Fruit fly (Drosophila melanogaster) whole organism, embryonic: ENCODE measurements around the gene mib2.

Experiments used
- Bteb2 ChIP-seq: fragments of 200-800 bp; sonication (Bioruptor generic); optimal IDR thresholded peaks from 2 replicates; lab custom pipeline; 2016; ENCODE audit warnings: missing biosample characterization, missing genetic modification characterization
- CG10147 ChIP-seq: fragments of 200-800 bp; sonication (Bioruptor generic); optimal IDR thresholded peaks from 2 replicates; lab custom pipeline; 2019; ENCODE audit warnings: missing biosample characterization, mild to moderate bottlenecking, missing genetic modification characterization, moderate library complexity
- CG10462 ChIP-seq: fragments of 200-800 bp; sonication (Bioruptor generic); optimal IDR thresholded peaks from 2 replicates; lab custom pipeline; 2016; ENCODE audit warnings: missing biosample characterization, missing genetic modification characterization
- CG10565 ChIP-seq: fragments of 200-800 bp; sonication (Bioruptor generic); optimal IDR thresholded peaks from 3 replicates; lab custom pipeline; 2016; ENCODE audit warnings: missing biosample characterization, mild to moderate bottlenecking, missing genetic modification characterization
- CG13424 ChIP-seq: fragments of 200-800 bp; sonication (Bioruptor generic); optimal IDR thresholded peaks from 2 replicates; lab custom pipeline; 2019; ENCODE audit warnings: missing biosample characterization, mild to moderate bottlenecking, missing genetic modification characterization, moderate library complexity
- CG13894 ChIP-seq: fragments of 200-800 bp; sonication (Bioruptor generic); optimal IDR thresholded peaks from 3 replicates; lab custom pipeline; 2018; ENCODE audit warnings: missing biosample characterization, mild to moderate bottlenecking, missing genetic modification characterization, moderate library complexity
- CG15073 ChIP-seq: fragments of 200-800 bp; sonication (Bioruptor generic); optimal IDR thresholded peaks from 2 replicates; lab custom pipeline; 2016; ENCODE audit warnings: missing biosample characterization, missing genetic modification characterization
- CG15269 ChIP-seq: fragments of 200-800 bp; sonication (Bioruptor generic); optimal IDR thresholded peaks from 2 replicates; lab custom pipeline; 2018; ENCODE audit warnings: missing biosample characterization, mild to moderate bottlenecking, missing genetic modification characterization, moderate library complexity
- CG16815 ChIP-seq: fragments of 200-800 bp; sonication (Bioruptor generic); optimal IDR thresholded peaks from 3 replicates; lab custom pipeline; 2017; ENCODE audit warnings: missing biosample characterization, mild to moderate bottlenecking, missing genetic modification characterization
- CG17385 ChIP-seq: fragments of 200-800 bp; sonication (Bioruptor generic); optimal IDR thresholded peaks from 3 replicates; lab custom pipeline; 2018; ENCODE audit warnings: missing biosample characterization, mild to moderate bottlenecking, missing genetic modification characterization
- CG17829 ChIP-seq: fragments of 200-800 bp; optimal IDR thresholded peaks from 2 replicates; lab custom pipeline; 2019; ENCODE audit warnings: missing biosample characterization, mild to moderate bottlenecking, missing genetic modification characterization, moderate library complexity
- CG18599 ChIP-seq: fragments of 200-800 bp; sonication (Bioruptor generic); optimal IDR thresholded peaks from 3 replicates; lab custom pipeline; 2017; ENCODE audit warnings: missing biosample characterization, missing genetic modification characterization, mild to moderate bottlenecking, moderate library complexity, missing genetic modification reagents
- CG2202 ChIP-seq: fragments of 200-800 bp; sonication (Bioruptor generic); optimal IDR thresholded peaks from 2 replicates; lab custom pipeline; 2018; ENCODE audit warnings: missing biosample characterization, mild to moderate bottlenecking, missing genetic modification characterization
- CG3407 ChIP-seq: fragments of 200-800 bp; sonication (Bioruptor generic); optimal IDR thresholded peaks from 2 replicates; lab custom pipeline; 2018; ENCODE audit warnings: missing biosample characterization, mild to moderate bottlenecking, missing genetic modification characterization
- CG4424 ChIP-seq: fragments of 200-800 bp; sonication (Bioruptor generic); optimal IDR thresholded peaks from 3 replicates; lab custom pipeline; 2016; ENCODE audit warnings: missing biosample characterization, missing genetic modification characterization
- CG6654 ChIP-seq: fragments of 200-800 bp; sonication (Bioruptor generic); optimal IDR thresholded peaks from 2 replicates; lab custom pipeline; 2017; ENCODE audit warnings: missing biosample characterization, mild to moderate bottlenecking, missing genetic modification characterization
- CG6689 ChIP-seq: fragments of 200-800 bp; sonication (Bioruptor generic); IDR thresholded peaks from 2 replicates; pipeline ENCODE4 v1.3.6; 2022; ENCODE audit warnings: missing biosample characterization, missing genetic modification characterization
- CG7556 ChIP-seq: fragments of 200-800 bp; sonication (Bioruptor generic); optimal IDR thresholded peaks from 2 replicates; lab custom pipeline; 2017; ENCODE audit warnings: missing biosample characterization, mild to moderate bottlenecking, missing genetic modification characterization
- Dip3 ChIP-seq: fragments of 200-800 bp; sonication (Bioruptor generic); optimal IDR thresholded peaks from 3 replicates; lab custom pipeline; 2016; ENCODE audit warnings: missing biosample characterization, missing genetic modification characterization
- ERR ChIP-seq: fragments of 200-800 bp; sonication (Bioruptor generic); optimal IDR thresholded peaks from 2 replicates; lab custom pipeline; 2016; ENCODE audit warnings: missing biosample characterization, missing genetic modification characterization
- Elba2 ChIP-seq: fragments of 200-800 bp; sonication (Bioruptor generic); optimal IDR thresholded peaks from 3 replicates; lab custom pipeline; 2016; ENCODE audit warnings: missing biosample characterization, missing genetic modification characterization
- Gsc ChIP-seq: fragments of 200-800 bp; sonication (Bioruptor generic); IDR thresholded peaks from 2 replicates; pipeline ENCODE4 v1.3.6; 2022; ENCODE audit warnings: missing biosample characterization, missing genetic modification characterization
- HLH54F ChIP-seq: fragments of 200-800 bp; sonication (Bioruptor generic); optimal IDR thresholded peaks from 3 replicates; lab custom pipeline; 2016; ENCODE audit warnings: missing biosample characterization, missing genetic modification characterization
- HmgD ChIP-seq: fragments of 200-800 bp; sonication (Bioruptor generic); optimal IDR thresholded peaks from 3 replicates; lab custom pipeline; 2016; ENCODE audit warnings: missing biosample characterization, missing genetic modification characterization
- Hmx ChIP-seq: fragments of 200-800 bp; sonication (Bioruptor generic); optimal IDR thresholded peaks from 2 replicates; lab custom pipeline; 2016; ENCODE audit warnings: missing biosample characterization, missing genetic modification characterization
- Hr3 ChIP-seq: fragments of 200-800 bp; sonication (Bioruptor generic); optimal IDR thresholded peaks from 3 replicates; lab custom pipeline; 2016; ENCODE audit warnings: missing biosample characterization, missing genetic modification characterization
- NFAT ChIP-seq: fragments of 200-800 bp; sonication (Bioruptor generic); IDR thresholded peaks from 2 replicates; pipeline ENCODE4 v1.3.6; 2022; ENCODE audit warnings: missing biosample characterization, missing genetic modification characterization
- Sox100B ChIP-seq: fragments of 200-800 bp; sonication (Bioruptor generic); optimal IDR thresholded peaks from 3 replicates; lab custom pipeline; 2018; ENCODE audit warnings: missing biosample characterization, mild to moderate bottlenecking, missing genetic modification characterization
- Xrp1 ChIP-seq: fragments of 200-800 bp; sonication (Bioruptor generic); IDR thresholded peaks from 2 replicates; pipeline ENCODE4 v1.3.6; 2022; ENCODE audit warnings: missing biosample characterization, missing genetic modification characterization
- ab ChIP-seq: fragments of 200-800 bp; sonication (Bioruptor generic); optimal IDR thresholded peaks from 2 replicates; lab custom pipeline; 2016; ENCODE audit warnings: missing biosample characterization, missing genetic modification characterization
- az2 ChIP-seq: fragments of 200-800 bp; sonication (Bioruptor generic); optimal IDR thresholded peaks from 3 replicates; lab custom pipeline; 2016; ENCODE audit warnings: missing biosample characterization, missing genetic modification characterization
- bbx ChIP-seq: fragments of 200-800 bp; sonication (Bioruptor generic); IDR thresholded peaks from 2 replicates; pipeline ENCODE4 v1.3.6; 2022; ENCODE audit warnings: missing biosample characterization, missing genetic modification characterization; ENCODE audit not compliant: partially characterized antibody
- bigmax ChIP-seq: fragments of 200-800 bp; sonication (Bioruptor generic); optimal IDR thresholded peaks from 2 replicates; lab custom pipeline; 2018; ENCODE audit warnings: missing biosample characterization, mild to moderate bottlenecking, missing genetic modification characterization
- btn ChIP-seq: fragments of 200-800 bp; sonication (Bioruptor generic); optimal IDR thresholded peaks from 2 replicates; lab custom pipeline; 2016; ENCODE audit warnings: missing biosample characterization, missing genetic modification characterization
- danr ChIP-seq: fragments of 200-800 bp; sonication (Bioruptor generic); IDR thresholded peaks from 2 replicates; pipeline ENCODE4 v1.3.6; 2022; ENCODE audit warnings: missing biosample characterization, missing genetic modification characterization
- dati ChIP-seq: fragments of 200-800 bp; sonication (Bioruptor generic); IDR thresholded peaks from 2 replicates; pipeline ENCODE4 v1.3.6; 2022; ENCODE audit warnings: missing biosample characterization, missing genetic modification characterization
- dmrt11E ChIP-seq: fragments of 200-800 bp; sonication (Bioruptor generic); optimal IDR thresholded peaks from 3 replicates; lab custom pipeline; 2018; ENCODE audit warnings: missing biosample characterization, mild to moderate bottlenecking, missing genetic modification characterization, moderate library complexity
- gce ChIP-seq: fragments of 200-800 bp; sonication (Bioruptor generic); IDR thresholded peaks from 3 replicates; pipeline ENCODE4 v1.3.6; 2022; ENCODE audit warnings: missing biosample characterization, missing genetic modification characterization
- gsb ChIP-seq: fragments of 200-800 bp; sonication (Bioruptor generic); IDR thresholded peaks from 2 replicates; pipeline ENCODE4 v1.3.6; 2022; ENCODE audit warnings: missing biosample characterization, missing genetic modification characterization
- knrl ChIP-seq: fragments of 200-800 bp; sonication (Bioruptor generic); IDR thresholded peaks from 3 replicates; pipeline ENCODE4 v1.3.6; 2022; ENCODE audit warnings: missing biosample characterization, missing genetic modification characterization; ENCODE audit not compliant: partially characterized antibody
- lbe ChIP-seq: fragments of 200-800 bp; sonication (Bioruptor generic); optimal IDR thresholded peaks from 2 replicates; lab custom pipeline; 2016; ENCODE audit warnings: missing biosample characterization, mild to moderate bottlenecking, missing genetic modification characterization
- otp ChIP-seq: fragments of 200-800 bp; sonication (Bioruptor generic); IDR thresholded peaks from 3 replicates; pipeline ENCODE4, ENCODE4 v1.3.6; 2022; ENCODE audit warnings: missing biosample characterization, missing genetic modification characterization
- pan ChIP-seq, 4 experiments: fragments of >200 bp in 3 of 4; fragments of 200-800 bp in 1 of 4; sonication (Bioruptor generic) in 1 of 4; optimal IDR thresholded peaks in 3 of 4; IDR thresholded peaks in 1 of 4; 2 replicates each; pipeline versions ENCODE4 v1.3.6 to Lab custom; 2017 to 2022; ENCODE audit warnings: missing biosample characterization in 2 of 4, missing genetic modification characterization in 2 of 4, mixed read lengths in 1 of 4
- schlank ChIP-seq: fragments of 200-800 bp; sonication (Bioruptor generic); optimal IDR thresholded peaks from 2 replicates; lab custom pipeline; 2018; ENCODE audit warnings: missing biosample characterization, mild to moderate bottlenecking, missing genetic modification characterization
- sug ChIP-seq: fragments of 200-800 bp; optimal IDR thresholded peaks from 2 replicates; lab custom pipeline; 2019; ENCODE audit warnings: missing biosample characterization, mild to moderate bottlenecking, missing genetic modification characterization, moderate library complexity
- tll ChIP-seq, 2 experiments: fragments of 200-800 bp in 1 of 2; fragments of >200 bp in 1 of 2; sonication (Bioruptor generic) in 1 of 2; optimal IDR thresholded peaks; 2 replicates each; lab custom pipeline; 2017 to 2019; ENCODE audit warnings: missing biosample characterization in 2 of 2, missing genetic modification characterization in 2 of 2, mild to moderate bottlenecking in 1 of 2, moderate library complexity in 1 of 2
- trh ChIP-seq: fragments of 200-800 bp; sonication (Bioruptor generic); optimal IDR thresholded peaks from 2 replicates; lab custom pipeline; 2016; ENCODE audit warnings: missing biosample characterization, missing genetic modification characterization
- ttk ChIP-seq: fragments of 200-800 bp; sonication (Bioruptor generic); IDR thresholded peaks from 2 replicates; pipeline ENCODE4 v2.1.2; 2022; ENCODE audit warnings: missing biosample characterization, missing genetic modification characterization
- vnd ChIP-seq: fragments of 200-800 bp; sonication (Bioruptor generic); IDR thresholded peaks from 3 replicates; pipeline ENCODE4 v1.3.6; 2022; ENCODE audit warnings: missing biosample characterization, missing genetic modification characterization; ENCODE audit not compliant: partially characterized antibody
- zen2 ChIP-seq: fragments of 200-800 bp; sonication (Bioruptor generic); IDR thresholded peaks from 3 replicates; pipeline ENCODE4 v1.3.6; 2022; ENCODE audit warnings: missing biosample characterization, missing genetic modification characterization; ENCODE audit not compliant: partially characterized antibody

Gene mib2

dm6 chr2L:19009130-19009529, 25.1 kb upstream of the mib2 start, which contains the start of gene RpL30 (continued):
- TF ChIP-seq btn (GFP tag; lab: Kevin White, UChicago), result peak; percentile 92
- TF ChIP-seq CG17385 (GFP tag; lab: Kevin White, UChicago), result peak; percentile 99
- peak; percentile 70 for TF ChIP-seq CG13424
- peak; percentile 75 for TF ChIP-seq Sox100B (GFP tag; lab: Kevin White, UChicago)
- TF ChIP-seq CG13894, result peak; percentile 92
- peak; percentile 82 for TF ChIP-seq CG7556
- TF ChIP-seq NFAT (GFP tag; lab: Robert Waterston, UW), result peak; percentile 86
- TF ChIP-seq schlank, result peak; percentile 92
- TF ChIP-seq bbx (GFP tag; lab: Robert Waterston, UW), result peak; percentile 63
- peak; percentile 70 for TF ChIP-seq Elba2 (GFP tag; lab: Kevin White, UChicago)
- TF ChIP-seq HLH54F (GFP tag; lab: Kevin White, UChicago), result peak; percentile 88
- peak; percentile 89 for TF ChIP-seq bigmax (GFP tag; lab: Kevin White, UChicago)
- peak; percentile 74 for TF ChIP-seq gsb (GFP tag; lab: Robert Waterston, UW)
- TF ChIP-seq Xrp1 (GFP tag; lab: Robert Waterston, UW), result peak; percentile 11
- TF ChIP-seq lbe, result peak; percentile 87
- TF ChIP-seq Hmx (GFP tag; lab: Kevin White, UChicago), result no peak
- TF ChIP-seq CG15269 (tag; lab: Kevin White, UChicago), result peak; percentile 79
- TF ChIP-seq ab (GFP tag; lab: Kevin White, UChicago), result peak; percentile 35
- TF ChIP-seq CG3407, result peak; percentile 90
- peak; percentile 89 for TF ChIP-seq sug (tag; lab: Kevin White, UChicago)
- TF ChIP-seq Dip3 (GFP tag; lab: Kevin White, UChicago), result peak; percentile 78
- peak; percentile 74 for TF ChIP-seq ttk (GFP tag; lab: Robert Waterston, UW)
- peak; percentile 79 for TF ChIP-seq az2 (GFP tag; lab: Kevin White, UChicago)
- peak in 1 of 2 experiments; percentile 23 for TF ChIP-seq tll (GFP tag; optimal IDR thresholded peaks at IDR 0.05; lab: Kevin White, UChicago)
- TF ChIP-seq Gsc (GFP tag; lab: Robert Waterston, UW), result no peak
- TF ChIP-seq Bteb2 (GFP tag; lab: Kevin White, UChicago), result peak; percentile 88
- peak; percentile 90 for TF ChIP-seq CG17829
- TF ChIP-seq CG6689 (GFP tag; lab: Robert Waterston, UW), result peak; percentile 71
- TF ChIP-seq knrl (GFP tag; lab: Robert Waterston, UW), result peak; percentile 74
- 0 out of 2 replicates have a peak, but pooled peaks have one; percentile 27 for TF ChIP-seq danr (GFP tag; lab: Robert Waterston, UW)
- TF ChIP-seq dmrt11E, result peak; percentile 79
- peak; percentile 91 for TF ChIP-seq CG2202 (tag; lab: Kevin White, UChicago)
- TF ChIP-seq HmgD, result peak; percentile 96
- TF ChIP-seq zen2 (GFP tag; lab: Robert Waterston, UW), result no peak
- peak; percentile 94 for TF ChIP-seq gce
- peak; percentile 94 for TF ChIP-seq otp (GFP tag; lab: Robert Waterston, UW)
- TF ChIP-seq CG6654 (GFP tag; lab: Kevin White, UChicago), result peak; percentile 63
- TF ChIP-seq CG18599, result peak; percentile 96
- TF ChIP-seq vnd, result no peak
- peak; percentile 85 for TF ChIP-seq CG10147 (GFP tag; lab: Kevin White, UChicago)
- TF ChIP-seq ERR (GFP tag; lab: Kevin White, UChicago), result peak; percentile 80
- peak; percentile 35 for TF ChIP-seq CG10565 (GFP tag; lab: Kevin White, UChicago)
- TF ChIP-seq CG15073 (GFP tag; lab: Kevin White, UChicago), result no peak
- TF ChIP-seq CG4424 (GFP tag; lab: Kevin White, UChicago), result peak; percentile 83
- TF ChIP-seq dati (GFP tag; lab: Robert Waterston, UW), result peak; percentile 65
- peak; percentile 77 for TF ChIP-seq CG10462
- TF ChIP-seq trh (GFP tag; lab: Kevin White, UChicago), result peak; percentile 80
- TF ChIP-seq CG16815 (GFP tag; lab: Kevin White, UChicago), result peak; percentile 59
- TF ChIP-seq pan (optimal IDR thresholded peaks at IDR 0.05; lab: Kevin White, UChicago), result no peak
- TF ChIP-seq pan (GFP tag; optimal IDR thresholded peaks at IDR 0.05 in 1 of 2, IDR thresholded peaks at IDR 0.05 in 1 of 2), result peak in 1 of 2 experiments; percentile 85
- peak; percentile 51 for TF ChIP-seq Hr3 (GFP tag; lab: Kevin White, UChicago)
